Fruit fly (Drosophila melanogaster) whole organism, embryonic: ENCODE results near the gene CaMKII.

Experiments used
- ATbp ChIP-seq: fragments of 200-800 bp; sonication (Bioruptor generic); optimal IDR thresholded peaks from 2 replicates; lab custom pipeline; 2017; ENCODE audit warnings: missing biosample characterization, mild to moderate bottlenecking, missing genetic modification characterization, missing genetic modification reagents
- Asciz ChIP-seq: fragments of 200-800 bp; sonication (Bioruptor generic); optimal IDR thresholded peaks from 2 replicates; lab custom pipeline; 2017; ENCODE audit warnings: missing biosample characterization, mild to moderate bottlenecking, missing genetic modification characterization, missing genetic modification reagents
- Atf3 ChIP-seq: fragments of 200-800 bp; sonication (Bioruptor generic); optimal IDR thresholded peaks from 3 replicates; lab custom pipeline; 2016; ENCODE audit warnings: missing biosample characterization, missing genetic modification characterization
- CG10209 ChIP-seq: fragments of 200-800 bp; sonication (Bioruptor generic); optimal IDR thresholded peaks from 3 replicates; lab custom pipeline; 2017; ENCODE audit warnings: missing biosample characterization, mild to moderate bottlenecking, missing genetic modification characterization, missing genetic modification reagents
- CG11695 ChIP-seq: fragments of 200-800 bp; sonication (Bioruptor generic); IDR thresholded peaks from 3 replicates; pipeline ENCODE4 v1.3.6; 2022; ENCODE audit warnings: missing biosample characterization, missing genetic modification characterization
- CG13123 ChIP-seq: fragments of 200-800 bp; sonication (Bioruptor generic); optimal IDR thresholded peaks from 2 replicates; lab custom pipeline; 2016; ENCODE audit warnings: missing biosample characterization, missing genetic modification characterization
- CG14965 ChIP-seq: fragments of 200-800 bp; sonication (Bioruptor generic); optimal IDR thresholded peaks from 2 replicates; lab custom pipeline; 2016; ENCODE audit warnings: missing biosample characterization, missing genetic modification characterization, borderline replicate concordance
- CG15696 ChIP-seq: fragments of 200-800 bp; sonication (Bioruptor generic); optimal IDR thresholded peaks from 2 replicates; lab custom pipeline; 2019; ENCODE audit warnings: missing biosample characterization, mild to moderate bottlenecking, missing genetic modification characterization, moderate library complexity
- CG30431 ChIP-seq: fragments of 200-800 bp; sonication (Bioruptor generic); optimal IDR thresholded peaks from 2 replicates; lab custom pipeline; 2017; ENCODE audit warnings: missing biosample characterization, missing genetic modification characterization
- CG34376 ChIP-seq: fragments of 200-800 bp; sonication (Bioruptor generic); optimal IDR thresholded peaks from 2 replicates; lab custom pipeline; 2018; ENCODE audit warnings: missing biosample characterization, mild to moderate bottlenecking, missing genetic modification characterization
- CG4360 ChIP-seq: fragments of 200-800 bp; sonication (Bioruptor generic); IDR thresholded peaks from 2 replicates; pipeline ENCODE4 v1.3.6; 2022; ENCODE audit warnings: missing biosample characterization, missing genetic modification characterization
- CG5245 ChIP-seq: fragments of 200-800 bp; sonication (Bioruptor generic); optimal IDR thresholded peaks from 3 replicates; lab custom pipeline; 2016; ENCODE audit warnings: missing biosample characterization, missing genetic modification characterization
- CG8290 ChIP-seq, 3 experiments: fragments of 200-800 bp; sonication (Bioruptor generic); optimal IDR thresholded peaks; 2 replicates each; lab custom pipeline; 2016 to 2019; ENCODE audit warnings: missing biosample characterization in 3 of 3, missing genetic modification characterization in 3 of 3, mild to moderate bottlenecking in 2 of 3, moderate library complexity in 1 of 3
- CG8765 ChIP-seq: fragments of 200-800 bp; sonication (Bioruptor generic); IDR thresholded peaks from 2 replicates; pipeline ENCODE4 v1.3.6; 2022; ENCODE audit warnings: missing biosample characterization, missing genetic modification characterization
- CG9215 ChIP-seq: fragments of 200-800 bp; sonication (Bioruptor generic); IDR thresholded peaks from 2 replicates; pipeline ENCODE4 v1.3.6; 2022; ENCODE audit warnings: missing biosample characterization, missing genetic modification characterization
- CG9797 ChIP-seq: fragments of 200-800 bp; sonication (Bioruptor generic); optimal IDR thresholded peaks from 3 replicates; lab custom pipeline; 2018; ENCODE audit warnings: missing biosample characterization, mild to moderate bottlenecking, missing genetic modification characterization
- CG9932 ChIP-seq: fragments of 200-800 bp; sonication (Bioruptor generic); IDR thresholded peaks from 2 replicates; pipeline ENCODE4 v1.3.6; 2022; ENCODE audit warnings: missing biosample characterization, missing genetic modification characterization
- E2f2 ChIP-seq: fragments of 200-800 bp; sonication (Bioruptor generic); IDR thresholded peaks from 2 replicates; pipeline ENCODE4 v1.3.6; 2022; ENCODE audit warnings: missing biosample characterization, missing genetic modification characterization
- GATAe ChIP-seq: fragments of 200-800 bp; sonication (Bioruptor generic); conservative IDR thresholded peaks from 2 replicates; pipeline ENCODE4 v1.3.6; 2022; ENCODE audit warnings: missing biosample characterization, missing genetic modification characterization
- H2.0 ChIP-seq: fragments of 200-800 bp; sonication (Bioruptor generic); IDR thresholded peaks from 2 replicates; pipeline ENCODE4 v1.3.6; 2022; ENCODE audit warnings: missing biosample characterization, missing genetic modification characterization
- Mes4 ChIP-seq: fragments of 200-800 bp; sonication (Bioruptor generic); optimal IDR thresholded peaks from 2 replicates; lab custom pipeline; 2016; ENCODE audit warnings: missing biosample characterization, missing genetic modification characterization
- Neu2 ChIP-seq: fragments of 200-800 bp; sonication (Bioruptor generic); optimal IDR thresholded peaks from 3 replicates; lab custom pipeline; 2016; ENCODE audit warnings: missing biosample characterization, missing genetic modification characterization, borderline replicate concordance
- PHDP ChIP-seq: fragments of 200-800 bp; sonication (Bioruptor generic); optimal IDR thresholded peaks from 3 replicates; lab custom pipeline; 2018; ENCODE audit warnings: missing biosample characterization, mild to moderate bottlenecking, missing genetic modification characterization, moderate library complexity
- Stat92E ChIP-seq, 3 experiments: fragments of >200 bp in 2 of 3; fragments of 200-800 bp in 1 of 3; sonication (Bioruptor generic) in 1 of 3; optimal IDR thresholded peaks; 2 replicates each; lab custom pipeline; 2017 to 2019; ENCODE audit warnings: missing biosample characterization in 3 of 3, missing genetic modification characterization in 3 of 3, mild to moderate bottlenecking in 1 of 3, moderate library complexity in 1 of 3
- Taf1 ChIP-seq: fragments of 200-800 bp; sonication (Bioruptor generic); IDR thresholded peaks from 2 replicates; pipeline ENCODE4 v1.3.6; 2022; ENCODE audit warnings: missing biosample characterization, missing genetic modification characterization
- Usf ChIP-seq: fragments of 200-800 bp; sonication (Bioruptor generic); optimal IDR thresholded peaks from 2 replicates; lab custom pipeline; 2017; ENCODE audit warnings: missing genotype, missing biosample characterization, missing genetic modification characterization
- Vsx1 ChIP-seq: fragments of 200-800 bp; sonication (Bioruptor generic); optimal IDR thresholded peaks from 2 replicates; lab custom pipeline; 2017; ENCODE audit warnings: missing biosample characterization, mild to moderate bottlenecking, missing genetic modification characterization, missing genetic modification reagents
- al ChIP-seq: fragments of 200-800 bp; sonication (Bioruptor generic); IDR thresholded peaks from 2 replicates; pipeline ENCODE4 v1.3.6; 2022; ENCODE audit warnings: missing biosample characterization, missing genetic modification characterization
- ato ChIP-seq: fragments of 200-800 bp; sonication (Bioruptor generic); IDR thresholded peaks from 2 replicates; pipeline ENCODE4 v1.3.6; 2022; ENCODE audit warnings: missing biosample characterization, missing genetic modification characterization; ENCODE audit not compliant: partially characterized antibody
- bowl ChIP-seq: fragments of 200-800 bp; sonication (Bioruptor generic); IDR thresholded peaks from 2 replicates; pipeline ENCODE4 v1.3.6; 2022; ENCODE audit warnings: missing biosample characterization, missing genetic modification characterization
- cato ChIP-seq: fragments of 200-800 bp; sonication (Bioruptor generic); optimal IDR thresholded peaks from 2 replicates; lab custom pipeline; 2016; ENCODE audit warnings: missing biosample characterization, missing genetic modification characterization, borderline replicate concordance
- ci ChIP-seq: fragments of 200-800 bp; sonication (Bioruptor generic); IDR thresholded peaks from 3 replicates; pipeline ENCODE4 v1.3.6; 2022; ENCODE audit warnings: missing biosample characterization, missing genetic modification characterization
- crol ChIP-seq: fragments of 200-800 bp; sonication (Bioruptor generic); IDR thresholded peaks from 2 replicates; pipeline ENCODE4 v1.3.6; 2022; ENCODE audit warnings: missing biosample characterization, missing genetic modification characterization
- esg ChIP-seq: fragments of 200-800 bp; sonication (Bioruptor generic); conservative IDR thresholded peaks from 2 replicates; pipeline ENCODE4 v1.3.6; 2022; ENCODE audit warnings: missing biosample characterization, missing genetic modification characterization
- eve ChIP-seq, 2 experiments: fragments of >200 bp; optimal IDR thresholded peaks; 2 replicates each; lab custom pipeline; 2017; ENCODE audit warnings: missing biosample characterization in 2 of 2, missing genetic modification characterization in 2 of 2
- fd3F ChIP-seq: fragments of 200-800 bp; sonication (Bioruptor generic); optimal IDR thresholded peaks from 2 replicates; lab custom pipeline; 2018; ENCODE audit warnings: missing biosample characterization, mild to moderate bottlenecking, missing genetic modification characterization, moderate library complexity
- fd96Cb ChIP-seq: fragments of 200-800 bp; sonication (Bioruptor generic); optimal IDR thresholded peaks from 2 replicates; lab custom pipeline; 2018; ENCODE audit warnings: missing biosample characterization, mild to moderate bottlenecking, missing genetic modification characterization, moderate library complexity
- gfzf ChIP-seq: fragments of 200-800 bp; sonication (Bioruptor generic); optimal IDR thresholded peaks from 2 replicates; lab custom pipeline; 2016; ENCODE audit warnings: missing biosample characterization, mild to moderate bottlenecking, missing genetic modification characterization, moderate library complexity
- hb ChIP-seq: fragments of 200-800 bp; sonication (Bioruptor generic); IDR thresholded peaks from 3 replicates; pipeline ENCODE4 v1.3.6; 2022; ENCODE audit warnings: missing biosample characterization, missing genetic modification characterization; ENCODE audit not compliant: partially characterized antibody
- hth ChIP-seq: fragments of >200 bp; optimal IDR thresholded peaks from 2 replicates; lab custom pipeline; 2017; ENCODE audit warnings: inconsistent platforms
- jigr1 ChIP-seq: fragments of 200-800 bp; sonication (Bioruptor generic); IDR thresholded peaks from 3 replicates; pipeline ENCODE4 v1.3.6; 2022; ENCODE audit warnings: missing biosample characterization, missing genetic modification characterization
- jumu ChIP-seq: fragments of 200-800 bp; sonication (Bioruptor generic); optimal IDR thresholded peaks from 3 replicates; lab custom pipeline; 2016; ENCODE audit warnings: missing biosample characterization, missing genetic modification characterization
- ken ChIP-seq: fragments of 200-800 bp; sonication (Bioruptor generic); IDR thresholded peaks from 3 replicates; pipeline ENCODE4 v1.3.6; 2022; ENCODE audit warnings: missing biosample characterization, missing genetic modification characterization
- lbe ChIP-seq: fragments of 200-800 bp; sonication (Bioruptor generic); optimal IDR thresholded peaks from 2 replicates; lab custom pipeline; 2016; ENCODE audit warnings: missing biosample characterization, mild to moderate bottlenecking, missing genetic modification characterization
- lmd ChIP-seq: fragments of 200-800 bp; sonication (Bioruptor generic); IDR thresholded peaks from 2 replicates; pipeline ENCODE4 v1.3.6; 2022; ENCODE audit warnings: missing biosample characterization, missing genetic modification characterization
- peb ChIP-seq: fragments of 200-800 bp; sonication (Bioruptor generic); IDR thresholded peaks from 2 replicates; pipeline ENCODE4 v1.3.6; 2022; ENCODE audit warnings: missing biosample characterization, missing genetic modification characterization
- pho ChIP-seq: fragments of 200-800 bp; sonication (Bioruptor generic); optimal IDR thresholded peaks from 2 replicates; lab custom pipeline; 2016; ENCODE audit warnings: missing biosample characterization, missing genetic modification characterization
- slp2 ChIP-seq: fragments of 200-800 bp; sonication (Bioruptor generic); optimal IDR thresholded peaks from 2 replicates; lab custom pipeline; 2016; ENCODE audit warnings: missing biosample characterization, missing genetic modification characterization
- so ChIP-seq: fragments of 200-800 bp; sonication (Bioruptor generic); IDR thresholded peaks from 3 replicates; pipeline ENCODE4 v1.3.6; 2022; ENCODE audit warnings: missing biosample characterization, missing genetic modification characterization
- tll ChIP-seq, 2 experiments: fragments of 200-800 bp in 1 of 2; fragments of >200 bp in 1 of 2; sonication (Bioruptor generic) in 1 of 2; optimal IDR thresholded peaks; 2 replicates each; lab custom pipeline; 2017 to 2019; ENCODE audit warnings: missing biosample characterization in 2 of 2, missing genetic modification characterization in 2 of 2, mild to moderate bottlenecking in 1 of 2, moderate library complexity in 1 of 2
- wor ChIP-seq: fragments of 200-800 bp; sonication (Bioruptor generic); IDR thresholded peaks from 2 replicates; pipeline ENCODE4 v1.3.6; 2022; ENCODE audit warnings: missing biosample characterization, missing genetic modification characterization
- zfh2 ChIP-seq: fragments of 200-800 bp; sonication (Bioruptor generic); optimal IDR thresholded peaks from 2 replicates; lab custom pipeline; 2016; ENCODE audit warnings: missing biosample characterization, missing genetic modification characterization

Gene CaMKII

dm6 chr4:1064219-1064618, 10.7 kb upstream of the CaMKII start (continued):
- TF ChIP-seq ken (GFP tag; lab: Robert Waterston, UW) (no peak), E2f2 (GFP tag; lab: Robert Waterston, UW) (no peak), jigr1 (GFP tag; lab: Robert Waterston, UW) (no peak), ATbp (GFP tag; lab: Kevin White, UChicago) (peak; percentile 32), ato (GFP tag; lab: Robert Waterston, UW) (no peak), Vsx1 (GFP tag; lab: Kevin White, UChicago) (no peak), hb (GFP tag; lab: Robert Waterston, UW) (no peak), crol (GFP tag; lab: Robert Waterston, UW) (no peak), CG11695 (GFP tag; lab: Robert Waterston, UW) (no peak), CG34376 (GFP tag; lab: Kevin White, UChicago) (no peak), CG13123 (peak; percentile 11), CG14965 (GFP tag; lab: Kevin White, UChicago) (no peak), CG10209 (GFP tag; lab: Kevin White, UChicago) (peak; percentile 2), Mes4 (no peak), so (GFP tag; lab: Robert Waterston, UW) (no peak), ci (GFP tag; lab: Robert Waterston, UW) (no peak), slp2 (no peak), Usf (no peak), hth (no peak), Neu2 (no peak), CG8765 (GFP tag; lab: Robert Waterston, UW) (no peak), CG8290 (GFP tag; optimal IDR thresholded peaks at IDR 0.05; lab: Kevin White, UChicago) (no peak), CG8290 (tag; optimal IDR thresholded peaks at IDR 0.05; lab: Kevin White, UChicago) (no peak), CG9932 (GFP tag; lab: Robert Waterston, UW) (no peak), wor (no peak), CG4360 (GFP tag; lab: Robert Waterston, UW) (no peak), eve (GFP tag; optimal IDR thresholded peaks at IDR 0.05; lab: Kevin White, UChicago) (no peak), lmd (GFP tag; lab: Robert Waterston, UW) (no peak), esg (GFP tag; lab: Robert Waterston, UW) (no peak), lbe (no peak), fd96Cb (tag; lab: Kevin White, UChicago) (peak; percentile 31), CG30431 (GFP tag; lab: Kevin White, UChicago) (no peak), Asciz (no peak), cato (GFP tag; lab: Kevin White, UChicago) (no peak), CG5245 (GFP tag; lab: Kevin White, UChicago) (no peak), fd3F (GFP tag; lab: Kevin White, UChicago) (peak; percentile 10), H2.0 (GFP tag; lab: Robert Waterston, UW) (no peak), Atf3 (GFP tag; lab: Kevin White, UChicago) (no peak), CG9797 (GFP tag; lab: Kevin White, UChicago) (no peak), Taf1 (GFP tag; lab: Robert Waterston, UW) (no peak), Stat92E (GFP tag; optimal IDR thresholded peaks at IDR 0.05; lab: Kevin White, UChicago) (no peak), bowl (GFP tag; lab: Robert Waterston, UW) (no peak), CG9215 (GFP tag; lab: Robert Waterston, UW) (no peak), gfzf (no peak), zfh2 (no peak), peb (GFP tag; lab: Robert Waterston, UW) (no peak), al (no peak), PHDP (tag; lab: Kevin White, UChicago) (peak; percentile 7), CG15696 (tag; lab: Kevin White, UChicago) (no peak), tll (GFP tag; optimal IDR thresholded peaks at IDR 0.05; lab: Kevin White, UChicago) (no peak), pho (GFP tag; lab: Kevin White, UChicago) (no peak), GATAe (no peak), jumu (no peak)
